Worm (Caenorhabditis elegans): Measurements from ENCODE around the gene C03E10.1.

C03E10.1 gene

DNA sequence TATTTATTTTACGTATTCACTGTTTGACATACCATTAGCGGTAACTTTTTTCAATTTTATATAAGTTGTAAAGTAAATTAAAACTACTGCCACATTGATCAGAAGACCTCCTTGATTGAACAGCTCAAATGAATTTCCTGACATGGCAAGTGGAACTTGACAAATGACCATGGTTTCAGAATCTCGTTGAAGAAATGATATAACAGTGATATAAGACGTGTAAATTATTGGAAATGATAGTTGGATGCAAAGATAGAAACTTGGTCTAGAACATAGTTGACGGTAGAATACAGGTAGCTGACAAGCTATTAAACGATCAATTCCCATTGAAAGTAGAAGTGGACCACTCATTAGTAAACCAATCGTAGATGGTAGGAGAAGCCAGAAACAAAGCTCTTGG, 39.2 kb upstream of the C03E10.1 start:
- TF ChIP-seq tbx-11 (GFP tag; IDR thresholded peaks at IDR 0.05) (no peak), pes-1 (GFP tag; IDR thresholded peaks at IDR 0.05) (no peak), hnd-1 (tag; optimal IDR thresholded peaks at IDR 0.05) (no peak)

DNA sequence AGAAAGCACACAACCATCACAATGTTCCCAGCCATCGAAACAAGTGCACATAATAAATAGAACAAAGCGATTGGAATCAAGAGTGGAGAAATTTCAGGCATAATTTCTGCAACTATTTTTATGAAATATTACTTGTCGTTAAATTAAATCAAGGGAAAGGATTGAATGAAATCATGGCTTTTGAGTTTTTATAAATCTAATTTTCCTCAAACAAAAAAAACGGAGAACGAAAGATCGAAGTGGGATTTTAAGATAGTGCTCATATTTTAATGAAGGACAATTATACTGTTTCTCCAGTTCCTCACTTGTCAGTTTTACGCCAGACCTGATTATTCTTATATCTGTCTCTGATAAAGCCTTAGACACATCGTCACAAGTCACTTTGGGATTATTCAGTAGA, 38.6 kb upstream of the C03E10.1 start, which contains the start of gene srsx-33:
Gene srsx-33, minus strand, starts transcription at position 101 of the 400 bp plus-strand sequence.
- TF ChIP-seq flt-1 (GFP tag; IDR thresholded peaks at IDR 0.05) = no peak
- no peak for TF ChIP-seq sea-1 (GFP tag; conservative IDR thresholded peaks at IDR 0.05)
- TF ChIP-seq pes-1 (GFP tag; IDR thresholded peaks at IDR 0.05) = no peak
- TF ChIP-seq hmbx-1 (tag; optimal IDR thresholded peaks at IDR 0.05) = no peak
- no peak for TF ChIP-seq hmg-4 (GFP tag; optimal IDR thresholded peaks at IDR 0.05)
- TF ChIP-seq hnd-1 (tag; optimal IDR thresholded peaks at IDR 0.05) = no peak
- no peak for TF ChIP-seq ets-7 (tag; optimal IDR thresholded peaks at IDR 0.05)
- no peak for TF ChIP-seq scrt-1 (GFP tag; IDR thresholded peaks at IDR 0.05)
- TF ChIP-seq B0310.2 (tag; optimal IDR thresholded peaks at IDR 0.05) = no peak
- TF ChIP-seq tbx-11 (GFP tag; IDR thresholded peaks at IDR 0.05) = no peak
- no peak for TF ChIP-seq ceh-13 (GFP tag; optimal IDR thresholded peaks at IDR 0.05)

ce11 chrV:11254980-11255379, 36.0 kb upstream of the C03E10.1 start, which contains the start of gene srsx-31:
TSS of gene srsx-31 (minus strand) at chrV:11255080.
- no peak for TF ChIP-seq scrt-1 (GFP tag; IDR thresholded peaks at IDR 0.05)
- TF ChIP-seq ceh-13 (GFP tag; optimal IDR thresholded peaks at IDR 0.05) = no peak
- TF ChIP-seq tra-4 (tag; optimal IDR thresholded peaks at IDR 0.05) = no peak
- no peak for TF ChIP-seq ets-7 (tag; optimal IDR thresholded peaks at IDR 0.05)
- no peak for TF ChIP-seq hmbx-1 (tag; optimal IDR thresholded peaks at IDR 0.05)
- no peak for TF ChIP-seq tbx-37 (GFP tag; conservative IDR thresholded peaks at IDR 0.05)
- no peak for TF ChIP-seq hmg-4 (GFP tag; optimal IDR thresholded peaks at IDR 0.05)
- TF ChIP-seq pes-1 (GFP tag; IDR thresholded peaks at IDR 0.05) = no peak
- TF ChIP-seq tbx-11 (GFP tag; IDR thresholded peaks at IDR 0.05) = no peak

DNA sequence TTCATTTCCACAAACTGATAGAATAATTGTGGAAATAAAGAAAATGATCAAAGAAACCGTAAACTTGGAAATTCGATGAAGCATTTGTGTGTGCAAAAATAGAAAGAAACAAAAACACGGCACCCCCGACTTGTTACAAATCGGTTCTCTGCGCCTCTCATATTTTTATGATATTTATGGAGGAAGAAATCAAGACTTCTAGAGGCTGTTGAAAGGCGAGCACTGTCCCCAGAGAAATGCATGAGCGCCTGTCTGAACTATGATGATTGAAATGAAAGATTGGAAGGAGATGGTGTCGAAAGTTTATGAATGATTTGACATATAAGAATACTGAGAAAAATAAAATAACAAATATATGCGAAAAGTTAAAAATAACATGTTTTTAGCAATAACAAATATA, 32.1 kb upstream of the C03E10.1 start, which contains the start of gene lgc-36:
Gene lgc-36, minus strand, starts transcription at position 101 of the 400 bp plus-strand sequence.
- no peak for TF ChIP-seq ceh-36 (tag; optimal IDR thresholded peaks at IDR 0.05)
- no peak for TF ChIP-seq flt-1 (GFP tag; IDR thresholded peaks at IDR 0.05)
- no peak for TF ChIP-seq sea-1 (GFP tag; conservative IDR thresholded peaks at IDR 0.05)
- no peak for TF ChIP-seq ets-7 (tag; optimal IDR thresholded peaks at IDR 0.05)
- TF ChIP-seq tbx-37 (GFP tag; conservative IDR thresholded peaks at IDR 0.05) = no peak
- TF ChIP-seq ceh-13 (GFP tag; optimal IDR thresholded peaks at IDR 0.05) = no peak
- no peak for TF ChIP-seq tra-4 (tag; optimal IDR thresholded peaks at IDR 0.05)
- TF ChIP-seq hmbx-1 (tag; optimal IDR thresholded peaks at IDR 0.05) = no peak
- no peak for TF ChIP-seq hnd-1 (tag; optimal IDR thresholded peaks at IDR 0.05)
- TF ChIP-seq hmg-4 (GFP tag; optimal IDR thresholded peaks at IDR 0.05) = no peak
- no peak for TF ChIP-seq B0310.2 (tag; optimal IDR thresholded peaks at IDR 0.05)
- TF ChIP-seq tbx-11 (GFP tag; IDR thresholded peaks at IDR 0.05) = no peak
- TF ChIP-seq ama-1 (optimal IDR thresholded peaks at IDR 0.05) = no peak
- TF ChIP-seq aly-1 (tag; optimal IDR thresholded peaks at IDR 0.05) = no peak

DNA sequence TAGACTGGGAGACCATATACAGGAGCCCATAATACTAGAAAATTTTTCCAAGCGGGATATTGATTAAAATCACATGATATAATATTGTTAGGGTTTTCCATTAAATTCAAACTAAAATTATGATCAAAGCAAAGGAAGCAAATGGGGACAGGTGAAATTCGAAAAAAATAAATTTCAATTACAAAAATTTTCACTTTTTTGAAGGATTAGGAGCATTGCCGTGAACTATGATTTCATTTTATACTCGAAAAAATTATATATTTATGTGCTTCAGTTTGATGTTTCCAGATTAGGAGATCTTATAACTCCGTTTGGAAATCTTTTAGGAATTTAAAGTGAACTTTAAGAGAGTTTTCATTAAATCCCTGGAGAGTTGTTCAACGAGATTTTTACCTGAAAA, 30.4 kb upstream of the C03E10.1 start, which contains the start of gene F07B10.7:
Gene F07B10.7, minus strand, starts transcription at position 101 of the 400 bp plus-strand sequence.
- no peak for TF ChIP-seq scrt-1 (GFP tag; IDR thresholded peaks at IDR 0.05)
- TF ChIP-seq tbx-37 (GFP tag; conservative IDR thresholded peaks at IDR 0.05) = no peak
- no peak for TF ChIP-seq ceh-36 (tag; optimal IDR thresholded peaks at IDR 0.05)
- TF ChIP-seq B0310.2 (tag; optimal IDR thresholded peaks at IDR 0.05) = no peak
- no peak for TF ChIP-seq sea-1 (GFP tag; conservative IDR thresholded peaks at IDR 0.05)
- no peak for TF ChIP-seq hmg-4 (GFP tag; optimal IDR thresholded peaks at IDR 0.05)
- TF ChIP-seq flt-1 (GFP tag; IDR thresholded peaks at IDR 0.05) = no peak
- TF ChIP-seq tbx-11 (GFP tag; IDR thresholded peaks at IDR 0.05) = no peak
- no peak for TF ChIP-seq hnd-1 (tag; optimal IDR thresholded peaks at IDR 0.05)
- TF ChIP-seq ets-7 (tag; optimal IDR thresholded peaks at IDR 0.05) = no peak

- TF ChIP-seq ets-7 (tag; optimal IDR thresholded peaks at IDR 0.05) = no peak
- TF ChIP-seq aly-1 (tag; optimal IDR thresholded peaks at IDR 0.05) = no peak
- TF ChIP-seq pes-1 (GFP tag; IDR thresholded peaks at IDR 0.05) = no peak
- no peak for TF ChIP-seq hmbx-1 (tag; optimal IDR thresholded peaks at IDR 0.05)
Observed at ce11 chrV:11263025-11263424, 28.0 kb upstream of the C03E10.1 start, which contains the start of gene F07B10.4. TSS of gene F07B10.4 (minus strand) at chrV:11263125.

ce11 chrV:11265482-11265881, 25.5 kb upstream of the C03E10.1 start, which contains the start of gene cln-3.1:
TSS of gene cln-3.1 (minus strand) at chrV:11265652.
- TF ChIP-seq sea-1 (GFP tag; conservative IDR thresholded peaks at IDR 0.05) = no peak
- no peak for TF ChIP-seq tbx-37 (GFP tag; conservative IDR thresholded peaks at IDR 0.05)
- no peak for TF ChIP-seq hnd-1 (tag; optimal IDR thresholded peaks at IDR 0.05)
- TF ChIP-seq ceh-13 (GFP tag; optimal IDR thresholded peaks at IDR 0.05) = no peak
- no peak for TF ChIP-seq ets-7 (tag; optimal IDR thresholded peaks at IDR 0.05)
- no peak for TF ChIP-seq hmbx-1 (tag; optimal IDR thresholded peaks at IDR 0.05)
- TF ChIP-seq scrt-1 (GFP tag; IDR thresholded peaks at IDR 0.05) = no peak
- TF ChIP-seq flt-1 (GFP tag; IDR thresholded peaks at IDR 0.05) = no peak
- TF ChIP-seq B0310.2 (tag; optimal IDR thresholded peaks at IDR 0.05) = no peak
- TF ChIP-seq aly-1 (tag; optimal IDR thresholded peaks at IDR 0.05) = no peak
- TF ChIP-seq F13C5.2 (tag; optimal IDR thresholded peaks at IDR 0.05) = no peak
- no peak for TF ChIP-seq pes-1 (GFP tag; IDR thresholded peaks at IDR 0.05)
- no peak for TF ChIP-seq tbx-11 (GFP tag; IDR thresholded peaks at IDR 0.05)
- no peak for TF ChIP-seq hmg-4 (GFP tag; optimal IDR thresholded peaks at IDR 0.05)
- TF ChIP-seq ama-1 (optimal IDR thresholded peaks at IDR 0.05) = no peak
- no peak for TF ChIP-seq ceh-36 (tag; optimal IDR thresholded peaks at IDR 0.05)
- no peak for TF ChIP-seq tra-4 (tag; optimal IDR thresholded peaks at IDR 0.05)

ce11 chrV:11266681-11267080, 24.3 kb upstream of the C03E10.1 start, which contains the start of gene str-116:
TSS of gene str-116 (plus strand) at chrV:11266981.
- no peak for TF ChIP-seq F13C5.2 (tag; optimal IDR thresholded peaks at IDR 0.05)
- TF ChIP-seq ets-7 (tag; optimal IDR thresholded peaks at IDR 0.05) = no peak
- no peak for TF ChIP-seq hnd-1 (tag; optimal IDR thresholded peaks at IDR 0.05)
- no peak for TF ChIP-seq aly-1 (tag; optimal IDR thresholded peaks at IDR 0.05)
- no peak for TF ChIP-seq ama-1 (optimal IDR thresholded peaks at IDR 0.05)
- TF ChIP-seq scrt-1 (GFP tag; IDR thresholded peaks at IDR 0.05) = no peak
- no peak for TF ChIP-seq tbx-11 (GFP tag; IDR thresholded peaks at IDR 0.05)
- no peak for TF ChIP-seq flt-1 (GFP tag; IDR thresholded peaks at IDR 0.05)
- no peak for TF ChIP-seq tra-4 (tag; optimal IDR thresholded peaks at IDR 0.05)
- no peak for TF ChIP-seq ceh-36 (tag; optimal IDR thresholded peaks at IDR 0.05)
- no peak for TF ChIP-seq sea-1 (GFP tag; conservative IDR thresholded peaks at IDR 0.05)
- TF ChIP-seq hmg-4 (GFP tag; optimal IDR thresholded peaks at IDR 0.05) = no peak
- TF ChIP-seq B0310.2 (tag; optimal IDR thresholded peaks at IDR 0.05) = no peak
- no peak for TF ChIP-seq ceh-13 (GFP tag; optimal IDR thresholded peaks at IDR 0.05)
- no peak for TF ChIP-seq pes-1 (GFP tag; IDR thresholded peaks at IDR 0.05)
- TF ChIP-seq hmbx-1 (tag; optimal IDR thresholded peaks at IDR 0.05) = no peak
- no peak for TF ChIP-seq tbx-37 (GFP tag; conservative IDR thresholded peaks at IDR 0.05)
